Fruit fly (Drosophila melanogaster) whole organism, prepupa: ENCODE data around the gene Nepl6.

Experiments
- CG3032 ChIP-seq: fragments of 200-800 bp; optimal IDR thresholded peaks from 2 replicates; lab custom pipeline; 2019; ENCODE audit warnings: missing biosample characterization, mild to moderate bottlenecking, missing genetic modification characterization, moderate library complexity
- CG3919 ChIP-seq: fragments of 200-800 bp; sonication (Bioruptor generic); optimal IDR thresholded peaks from 3 replicates; lab custom pipeline; 2016; ENCODE audit warnings: missing biosample characterization, missing genetic modification characterization
- CG8119 ChIP-seq: fragments of 200-800 bp; sonication (Bioruptor generic); IDR thresholded peaks from 3 replicates; pipeline ENCODE4 v1.3.6; 2022; ENCODE audit warnings: missing biosample characterization, missing genetic modification characterization
- Eip78C ChIP-seq: fragments of 200-800 bp; sonication (Bioruptor generic); peaks from one replicate; lab custom pipeline; 2016; ENCODE audit warnings: missing biosample characterization, missing genetic modification characterization
- Hr4 ChIP-seq: fragments of 200-800 bp; sonication (Bioruptor generic); optimal IDR thresholded peaks from 3 replicates; lab custom pipeline; 2016; ENCODE audit warnings: missing biosample characterization, missing genetic modification characterization
- spab ChIP-seq: fragments of 200-800 bp; sonication (Bioruptor generic); optimal IDR thresholded peaks from 2 replicates; lab custom pipeline; 2017; ENCODE audit warnings: missing biosample characterization, mild to moderate bottlenecking, missing genetic modification characterization, missing genetic modification reagents

dm6 chr2L:6348327-6348726, 37.0 kb downstream of the Nepl6 start, which contains the start of gene CG9497:
- TF ChIP-seq CG3032 (tag; lab: Kevin White, UChicago) (no peak), Hr4 (GFP tag; lab: Kevin White, UChicago) (no peak), CG3919 (GFP tag; lab: Kevin White, UChicago) (no peak), CG8119 (GFP tag; lab: Robert Waterston, UW) (no peak), spab (GFP tag; lab: Kevin White, UChicago) (no peak), Eip78C (GFP tag; lab: Kevin White, UChicago) (no peak)
